Worm (Caenorhabditis elegans) whole organism, L3 larva: ENCODE results near the gene Y41C4A.9.

ENCODE experiments used
- R02D3.7 ChIP-seq: fragments of 150-350 bp; optimal IDR thresholded peaks from 2 replicates; lab custom pipeline; 2014; ENCODE audit warnings: missing biosample characterization, missing genetic modification characterization
- ZK546.5 ChIP-seq: sonication (generic microtip); optimal IDR thresholded peaks from 2 replicates; lab custom pipeline; 2017; ENCODE audit warnings: missing biosample characterization, missing genetic modification characterization
- aly-2 ChIP-seq: fragments of 150-350 bp; optimal IDR thresholded peaks from 2 replicates; lab custom pipeline; 2014; ENCODE audit warnings: missing biosample characterization, missing genetic modification characterization
- ama-1 ChIP-seq: fragments of 150-350 bp; optimal IDR thresholded peaks from 2 replicates; lab custom pipeline; 2018
- ceh-16 ChIP-seq: sonication (generic microtip); optimal IDR thresholded peaks from 2 replicates; lab custom pipeline; 2017; ENCODE audit warnings: missing biosample characterization, missing genetic modification characterization
- ceh-28 ChIP-seq: fragments of 150-350 bp; optimal IDR thresholded peaks from 2 replicates; lab custom pipeline; 2014; ENCODE audit warnings: missing biosample characterization, missing genetic modification reagents, missing genetic modification characterization
- ceh-9 ChIP-seq: sonication (generic microtip); optimal IDR thresholded peaks from 2 replicates; lab custom pipeline; 2018; ENCODE audit warnings: missing biosample characterization, missing genetic modification characterization
- egl-27 ChIP-seq: sonication (generic microtip); optimal IDR thresholded peaks from 4 replicates; lab custom pipeline; 2017; ENCODE audit warnings: missing biosample characterization, missing genetic modification reagents, missing genetic modification characterization
- egl-5 ChIP-seq: fragments of 150-350 bp; optimal IDR thresholded peaks from 2 replicates; lab custom pipeline; 2017; ENCODE audit warnings: missing biosample characterization, missing genetic modification reagents, missing genetic modification characterization, inconsistent platforms
- elt-1 ChIP-seq: fragments of 150-350 bp; optimal IDR thresholded peaks from 2 replicates; lab custom pipeline; 2014; ENCODE audit warnings: missing biosample characterization, missing genetic modification characterization
- elt-2 ChIP-seq: sonication (generic microtip); optimal IDR thresholded peaks from 2 replicates; lab custom pipeline; 2016; ENCODE audit warnings: missing genetic modification reagents, mild to moderate bottlenecking, missing genetic modification characterization, missing compliant biosample characterization
- elt-3 ChIP-seq, 3 experiments: fragments of 150-350 bp in 1 of 3; sonication (generic microtip) in 2 of 3; optimal IDR thresholded peaks; 2 replicates in 2 of 3; 4 replicates in 1 of 3; lab custom pipeline; 2014 to 2017; ENCODE audit warnings: missing biosample characterization in 3 of 3, missing genetic modification characterization in 3 of 3
- fkh-2 ChIP-seq: fragments of 150-350 bp; optimal IDR thresholded peaks from 2 replicates; lab custom pipeline; 2014; ENCODE audit warnings: missing biosample characterization, missing genetic modification reagents, missing genetic modification characterization
- fos-1 ChIP-seq: fragments of 150-350 bp; optimal IDR thresholded peaks from 2 replicates; lab custom pipeline; 2014; ENCODE audit warnings: missing biosample characterization, missing genetic modification characterization
- hmg-11 ChIP-seq: sonication (generic microtip); optimal IDR thresholded peaks from 2 replicates; lab custom pipeline; 2016; ENCODE audit warnings: missing genetic modification characterization, missing compliant biosample characterization
- jun-1 ChIP-seq: fragments of 150-350 bp; optimal IDR thresholded peaks from 2 replicates; lab custom pipeline; 2014; ENCODE audit warnings: missing biosample characterization, missing genetic modification reagents, missing genetic modification characterization
- lin-15B ChIP-seq: fragments of 150-350 bp; optimal IDR thresholded peaks from 2 replicates; lab custom pipeline; 2014; ENCODE audit warnings: missing biosample characterization, missing genetic modification characterization
- lsy-12 ChIP-seq: sonication (generic microtip); optimal IDR thresholded peaks from 2 replicates; lab custom pipeline; 2016; ENCODE audit warnings: mild to moderate bottlenecking, missing genetic modification characterization, missing compliant biosample characterization
- mdl-1 ChIP-seq: fragments of 150-350 bp; optimal IDR thresholded peaks from 2 replicates; lab custom pipeline; 2014; ENCODE audit warnings: missing biosample characterization, missing genetic modification characterization
- mml-1 ChIP-seq: fragments of 150-350 bp; sonication (generic microtip); optimal IDR thresholded peaks from 3 replicates; lab custom pipeline; 2014; ENCODE audit warnings: missing biosample characterization, missing genetic modification characterization
- nfya-1 ChIP-seq: sonication (generic microtip); optimal IDR thresholded peaks from 2 replicates; lab custom pipeline; 2017; ENCODE audit warnings: missing genetic modification characterization, mild to moderate bottlenecking, missing compliant biosample characterization, antibody characterized with exemption, moderate library complexity; ENCODE audit not compliant: insufficient read depth
- nhr-11 ChIP-seq: fragments of 150-350 bp; optimal IDR thresholded peaks from 2 replicates; lab custom pipeline; 2014; ENCODE audit warnings: missing biosample characterization, missing genetic modification characterization
- nhr-12 ChIP-seq: fragments of 150-350 bp; optimal IDR thresholded peaks from 2 replicates; lab custom pipeline; 2014; ENCODE audit warnings: missing biosample characterization, missing genetic modification characterization
- nhr-23 ChIP-seq: fragments of 150-350 bp; optimal IDR thresholded peaks from 2 replicates; lab custom pipeline; 2014; ENCODE audit warnings: missing biosample characterization, missing genetic modification reagents, missing genetic modification characterization
- nhr-237 ChIP-seq: fragments of 150-350 bp; optimal IDR thresholded peaks from 2 replicates; lab custom pipeline; 2014; ENCODE audit warnings: missing biosample characterization, missing genetic modification characterization
- nhr-28 ChIP-seq: fragments of 150-350 bp; optimal IDR thresholded peaks from 2 replicates; lab custom pipeline; 2014; ENCODE audit warnings: missing biosample characterization, missing genetic modification characterization
- pqm-1 ChIP-seq: fragments of 150-350 bp; optimal IDR thresholded peaks from 2 replicates; lab custom pipeline; 2017; ENCODE audit warnings: missing biosample characterization, missing genetic modification characterization, inconsistent platforms
- sea-2 ChIP-seq: fragments of 150-350 bp; sonication (generic microtip); optimal IDR thresholded peaks from 4 replicates; lab custom pipeline; 2014; ENCODE audit warnings: missing biosample characterization, missing genetic modification reagents, missing genetic modification characterization
- snpc-4 ChIP-seq: fragments of 150-350 bp; optimal IDR thresholded peaks from 2 replicates; lab custom pipeline; 2014; ENCODE audit warnings: missing biosample characterization, missing genetic modification characterization
- tbx-2 ChIP-seq: sonication (generic microtip); optimal IDR thresholded peaks from 2 replicates; lab custom pipeline; 2016; ENCODE audit warnings: mild to moderate bottlenecking, missing genetic modification characterization, missing compliant biosample characterization
- zag-1 ChIP-seq: fragments of 150-350 bp; optimal IDR thresholded peaks from 2 replicates; lab custom pipeline; 2014; ENCODE audit warnings: missing biosample characterization, missing genetic modification characterization
- ztf-11 ChIP-seq: fragments of 150-350 bp; optimal IDR thresholded peaks from 2 replicates; lab custom pipeline; 2014; ENCODE audit warnings: missing biosample characterization, missing genetic modification characterization

The Y41C4A.9 gene

DNA sequence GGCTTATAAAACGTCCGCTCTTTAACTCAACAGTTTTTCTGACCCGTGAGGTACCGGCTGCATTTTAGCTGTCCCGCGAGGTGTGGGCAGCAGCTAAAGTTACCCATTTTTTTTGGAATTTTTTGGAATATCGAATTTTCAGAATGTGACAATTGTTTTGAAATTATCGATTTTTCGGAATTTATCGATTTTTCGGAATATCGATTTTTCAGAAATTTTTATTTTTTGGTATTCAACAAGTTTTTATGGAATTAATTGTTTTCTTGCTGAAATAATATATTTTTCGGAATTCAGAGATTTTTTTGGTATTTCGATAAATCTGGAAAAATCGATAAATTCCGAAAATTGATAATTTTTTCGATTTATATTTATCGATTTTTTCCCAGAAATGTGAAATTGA is 14.5 kb upstream of the Y41C4A.9 start:
- TF ChIP-seq ceh-28 (peak; percentile 97), nhr-237 (no peak), hmg-11 (no peak)
- TF ChIP-seq, all 47 proteins: peak for 1

DNA sequence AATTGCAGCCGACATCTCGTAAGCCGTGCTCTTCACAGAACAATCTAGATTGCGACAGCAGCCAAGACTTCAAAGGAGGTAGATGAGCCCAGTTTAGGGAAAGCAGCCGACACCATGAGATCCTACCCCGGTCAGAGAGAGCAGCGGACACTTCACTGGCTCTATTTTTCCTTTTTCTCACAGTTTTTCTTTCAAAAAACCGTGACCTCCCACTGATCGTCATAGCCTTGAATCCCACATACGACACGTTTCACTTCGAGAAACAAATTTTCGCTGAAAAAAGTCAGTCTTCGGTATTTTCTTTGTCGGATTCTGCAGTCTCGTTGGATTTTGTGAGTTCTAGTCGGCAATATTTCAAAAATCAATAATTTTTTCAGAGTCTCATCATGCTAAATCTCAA is 13.6 kb upstream of the Y41C4A.9 start, which contains the start of gene Y41C4A.21:
Gene Y41C4A.21, plus strand, starts transcription at position 301 of the 400 bp plus-strand sequence.
- TF ChIP-seq R02D3.7 (tag; lab: Kevin White, UChicago), result no peak
- no peak for TF ChIP-seq ceh-16 (tag; lab: Kevin White, UChicago)
- TF ChIP-seq pqm-1 (tag; lab: Kevin White, UChicago), result no peak
- TF ChIP-seq ceh-28, result no peak
- TF ChIP-seq nhr-11 (tag; lab: Kevin White, UChicago), result no peak
- no peak for TF ChIP-seq fos-1 (tag; lab: Kevin White, UChicago)
- TF ChIP-seq fkh-2 (tag; lab: Kevin White, UChicago), result no peak
- no peak for TF ChIP-seq elt-2 (tag; lab: Kevin White, UChicago)
- no peak for TF ChIP-seq nhr-12 (tag; lab: Kevin White, UChicago)

ce11 chrIII:11731491-11731890 is 13.0 kb upstream of the Y41C4A.9 start:
- TF ChIP-seq mdl-1 (tag; lab: Kevin White, UChicago) (no peak), nfya-1 (tag; lab: Kevin White, UChicago) (no peak), jun-1 (tag; lab: Kevin White, UChicago) (no peak), ztf-11 (no peak), fos-1 (tag; lab: Kevin White, UChicago) (no peak), lsy-12 (no peak), pqm-1 (tag; lab: Kevin White, UChicago) (no peak), elt-3 (tag; optimal IDR thresholded peaks at IDR 0.05; lab: Kevin White, UChicago) (no peak), egl-27 (tag; lab: Kevin White, UChicago) (no peak), nhr-28 (tag; lab: Kevin White, UChicago) (no peak), nhr-23 (tag; lab: Kevin White, UChicago) (no peak), elt-1 (tag; lab: Kevin White, UChicago) (no peak), mml-1 (tag; lab: Kevin White, UChicago) (no peak), ama-1 (lab: Kevin White, UChicago) (no peak), elt-2 (tag; lab: Kevin White, UChicago) (no peak)

DNA sequence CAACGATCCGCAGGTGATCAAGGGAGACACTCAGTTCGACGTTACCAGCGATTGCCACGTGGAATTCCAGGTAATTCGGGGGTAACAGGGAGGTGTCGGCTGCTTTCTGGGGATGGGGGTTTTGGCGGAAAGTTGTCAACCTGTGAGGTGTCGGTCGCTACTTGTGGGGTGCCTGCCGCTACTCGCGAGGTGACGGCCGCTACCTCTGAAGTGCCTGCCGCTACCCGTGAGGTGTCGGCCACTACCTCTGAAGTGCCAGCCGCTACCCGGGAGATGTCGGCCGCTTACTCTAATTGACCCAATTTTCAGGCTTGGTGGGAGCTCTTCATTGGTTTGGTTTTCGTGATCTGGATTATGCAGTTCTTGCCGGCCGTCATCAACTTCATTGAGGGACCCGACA is 12.4 kb upstream of the Y41C4A.9 start:
- TF ChIP-seq ceh-16 (tag; lab: Kevin White, UChicago) (no peak), egl-5 (no peak), ztf-11 (no peak), mdl-1 (tag; lab: Kevin White, UChicago) (no peak), snpc-4 (tag; lab: Kevin White, UChicago) (no peak), nhr-23 (tag; lab: Kevin White, UChicago) (no peak), lin-15B (tag; lab: Kevin White, UChicago) (no peak), ceh-28 (no peak), zag-1 (tag; lab: Kevin White, UChicago) (no peak), R02D3.7 (tag; lab: Kevin White, UChicago) (no peak), hmg-11 (no peak)

- TF ChIP-seq fos-1 (tag; lab: Kevin White, UChicago) (no peak), egl-5 (no peak), fkh-2 (tag; lab: Kevin White, UChicago) (no peak), tbx-2 (tag; lab: Kevin White, UChicago) (no peak)
Measured at ce11 chrIII:11730312-11730711, 11.9 kb upstream of the Y41C4A.9 start, which contains the start of gene Y41C4A.18. TSS of gene Y41C4A.18 (plus strand) at chrIII:11730612.

DNA sequence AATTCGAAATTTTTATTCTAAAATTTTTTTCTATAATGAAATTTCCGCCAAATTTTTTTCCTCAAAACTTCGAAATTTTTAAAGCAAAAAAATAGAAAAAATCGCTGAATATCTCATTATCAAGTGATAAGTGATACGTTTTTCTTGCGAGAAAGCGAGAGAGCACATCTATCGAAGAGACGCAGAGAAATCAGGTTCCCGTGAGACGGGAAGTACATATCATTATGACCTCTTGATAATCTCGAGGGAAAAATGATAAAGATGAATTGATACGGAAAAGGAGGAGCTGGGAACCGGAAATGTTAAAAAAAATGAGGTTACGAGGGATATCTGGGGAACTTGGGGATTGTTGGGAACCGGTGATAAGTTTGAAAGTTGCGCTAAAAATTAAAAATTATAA is 8.6 kb upstream of the Y41C4A.9 start:
- TF ChIP-seq egl-27 (tag; lab: Kevin White, UChicago), result no peak
- peak; percentile 74 for TF ChIP-seq elt-2 (tag; lab: Kevin White, UChicago)
- TF ChIP-seq hmg-11, result peak; percentile 5
- no peak for TF ChIP-seq snpc-4 (tag; lab: Kevin White, UChicago)
- no peak for TF ChIP-seq lsy-12
- TF ChIP-seq elt-3 (tag; optimal IDR thresholded peaks at IDR 0.05; lab: Kevin White, UChicago), result peak in 2 of 3 experiments; percentile 87 to 91
- TF ChIP-seq fos-1 (tag; lab: Kevin White, UChicago), result no peak
- peak; percentile 49 for TF ChIP-seq nhr-23 (tag; lab: Kevin White, UChicago)

ce11 chrIII:11726590-11726989 is 8.1 kb upstream of the Y41C4A.9 start, which contains the start of gene Y41C4A.12:
TSS of gene Y41C4A.12 (minus strand) at chrIII:11726690.
- TF ChIP-seq ceh-28 (no peak), fkh-2 (tag; lab: Kevin White, UChicago) (no peak), nhr-12 (tag; lab: Kevin White, UChicago) (no peak), ceh-9 (no peak), sea-2 (GFP tag; lab: Kevin White, UChicago) (no peak), aly-2 (no peak), ZK546.5 (no peak)
